Fruit fly (Drosophila melanogaster): ENCODE data around the gene GATAe.

The GATAe gene

DNA sequence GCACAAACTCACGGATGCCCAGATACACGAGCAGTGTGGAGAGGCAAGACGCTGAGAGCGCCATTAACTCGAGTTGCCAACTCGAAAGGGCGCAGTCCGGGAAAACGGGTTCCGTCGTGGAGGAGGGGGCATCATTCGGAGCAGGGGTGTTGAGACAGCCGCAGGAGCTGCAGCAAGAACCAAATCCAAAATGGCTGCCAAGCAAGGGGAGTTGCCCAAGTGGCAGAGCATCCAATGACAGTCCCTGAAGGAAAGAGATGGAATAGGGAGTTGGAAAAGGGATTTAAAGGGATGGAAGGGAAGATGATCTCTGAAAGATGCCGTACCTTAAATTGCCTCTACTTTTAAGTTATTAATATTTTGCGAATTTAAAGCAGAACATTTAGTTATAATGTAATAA is 29.1 kb downstream of the GATAe start (continued):
- peak; percentile 40 for TF ChIP-seq phol (tag; optimal IDR thresholded peaks at IDR 0.05)
- no peak for TF ChIP-seq bbx (GFP tag; IDR thresholded peaks at IDR 0.05; ENCODE audit: partially characterized antibody)
- TF ChIP-seq p53 (GFP tag; optimal IDR thresholded peaks at IDR 0.05), result no peak
- TF ChIP-seq gsb (GFP tag; IDR thresholded peaks at IDR 0.05), result no peak
- TF ChIP-seq Dref (GFP tag; IDR thresholded peaks at IDR 0.05), result 0 out of 2 replicates have a peak, but pooled peaks have one; percentile 5
- no peak for TF ChIP-seq CG4328 (GFP tag; optimal IDR thresholded peaks at IDR 0.05)

DNA sequence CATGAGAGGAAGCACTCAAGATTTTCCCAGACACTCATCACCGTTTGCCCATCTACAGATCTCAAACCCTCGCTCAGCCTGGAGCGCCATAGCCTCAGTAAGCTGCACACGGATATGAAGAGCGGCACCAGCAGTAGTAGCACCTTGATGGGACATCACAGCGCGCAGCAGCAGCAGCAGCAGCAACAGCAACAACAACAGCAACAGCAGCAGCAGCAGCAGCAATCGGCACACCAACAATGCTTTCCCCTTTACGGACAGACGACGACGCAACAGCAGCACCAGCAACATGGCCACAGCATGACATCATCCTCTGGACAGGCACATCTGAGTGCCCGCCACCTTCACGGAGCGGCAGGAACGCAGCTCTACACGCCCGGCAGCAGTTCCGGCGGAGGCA is 30.7 kb downstream of the GATAe start:
- TF ChIP-seq tll (GFP tag; optimal IDR thresholded peaks at IDR 0.05) (no peak), Hr39 (optimal IDR thresholded peaks at IDR 0.05) (peak; percentile 9), Gug (GFP tag; IDR thresholded peaks at IDR 0.05) (no peak), CG8478 (optimal IDR thresholded peaks at IDR 0.05) (peak; percentile 43), CG11398 (GFP tag; optimal IDR thresholded peaks at IDR 0.05) (no peak), gfzf (GFP tag; optimal IDR thresholded peaks at IDR 0.05) (no peak), CG11723 (GFP tag; optimal IDR thresholded peaks at IDR 0.05) (no peak), Sox100B (GFP tag; optimal IDR thresholded peaks at IDR 0.05) (no peak), Lpt (GFP tag; optimal IDR thresholded peaks at IDR 0.05) (no peak)

DNA sequence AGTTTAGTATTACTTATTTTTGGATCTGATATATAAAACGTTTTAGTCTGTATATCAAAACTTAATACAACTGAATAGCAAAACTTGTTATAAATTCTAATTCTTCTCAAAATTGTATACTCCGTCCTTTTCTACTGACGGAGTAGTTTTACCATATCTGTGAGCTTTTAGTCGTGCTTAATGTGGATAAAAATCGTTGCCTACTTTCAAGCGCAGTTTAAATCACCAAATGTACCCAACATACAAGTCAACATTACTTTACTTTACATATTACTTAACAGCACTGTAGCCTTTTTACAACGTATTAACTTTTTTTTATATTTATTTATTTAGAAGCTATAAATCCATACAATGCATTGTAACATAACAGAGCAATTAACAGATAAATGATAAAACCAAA is 32.0 kb downstream of the GATAe start:
- TF ChIP-seq HmgZ (tag; optimal IDR thresholded peaks at IDR 0.05) (peak; percentile 68), Nf-YB (GFP tag; optimal IDR thresholded peaks at IDR 0.05) (peak; percentile 8), CTCF (GFP tag; optimal IDR thresholded peaks at IDR 0.05) (peak; percentile 72), Lhr (GFP tag; optimal IDR thresholded peaks at IDR 0.05) (peak; percentile 22), sens (GFP tag) (peak; percentile 68), Dp (GFP tag; optimal IDR thresholded peaks at IDR 0.05) (peak; percentile 9), CG10543 (GFP tag; optimal IDR thresholded peaks at IDR 0.05) (no peak), amos (GFP tag; IDR thresholded peaks at IDR 0.05; ENCODE audit: partially characterized antibody) (peak; percentile 61), CG6791 (GFP tag; IDR thresholded peaks at IDR 0.05; ENCODE audit: partially characterized antibody) (peak; percentile 52; the same call in 1 of the 3 replicates), CG12659 (GFP tag; optimal IDR thresholded peaks at IDR 0.05) (peak; percentile 3), CoRest (tag; optimal IDR thresholded peaks at IDR 0.05) (peak; percentile 33), CG18011 (GFP tag; optimal IDR thresholded peaks at IDR 0.05) (peak; percentile 98), CG1832 (GFP tag; optimal IDR thresholded peaks at IDR 0.05) (peak; percentile 35), CG2199 (GFP tag; IDR thresholded peaks at IDR 0.05) (peak; percentile 93), Bgb (GFP tag; IDR thresholded peaks at IDR 0.05; ENCODE audit: partially characterized antibody) (peak; percentile 52), vvl (GFP tag; IDR thresholded peaks at IDR 0.05) (peak; percentile 29), bbx (GFP tag; IDR thresholded peaks at IDR 0.05; ENCODE audit: partially characterized antibody) (peak; percentile 41; the same call in 1 of the 2 replicates), knrl (GFP tag; IDR thresholded peaks at IDR 0.05; ENCODE audit: partially characterized antibody) (peak; percentile 44; the same call in 1 of the 3 replicates), btn (GFP tag; optimal IDR thresholded peaks at IDR 0.05) (no peak), MBD-R2 (GFP tag; IDR thresholded peaks at IDR 0.05) (no peak), kay (GFP tag; optimal IDR thresholded peaks at IDR 0.05) (no peak), chinmo (GFP tag; IDR thresholded peaks at IDR 0.05; ENCODE audit: partially characterized antibody) (0 out of 4 replicates have a peak, but pooled peaks have one; percentile 19), trem (tag; optimal IDR thresholded peaks at IDR 0.05) (no peak), Hr39 (optimal IDR thresholded peaks at IDR 0.05) (no peak), Opbp (GFP tag; IDR thresholded peaks at IDR 0.05; ENCODE audit: partially characterized antibody) (no peak)

Measured in whole organism, embryonic.